Fruit fly (Drosophila melanogaster): ENCODE measurements around the gene REPTOR-BP.
A peak's percentile ranks its signal among the peaks of the same experiment; 100 is the strongest.

The REPTOR-BP gene

dm6 chr2L:10238726-10239652, 24.9 kb upstream of the REPTOR-BP start, which contains the start of gene me31B:
me31B (plus strand) TSS chr2L:10239341.
- TF ChIP-seq CG9948 (tag; optimal IDR thresholded peaks at IDR 0.05) (peak; percentile 16), rn (GFP tag; IDR thresholded peaks at IDR 0.05) (no peak), CG32121 (GFP tag; IDR thresholded peaks at IDR 0.05) (no peak)

dm6 chr2L:10246785-10247190, 17.1 kb upstream of the REPTOR-BP start, which contains the start of gene chico:
chico (minus strand) TSS chr2L:10247078.
- TF ChIP-seq rn (GFP tag; IDR thresholded peaks at IDR 0.05) (no peak), CG15710 (tag; optimal IDR thresholded peaks at IDR 0.05) (no peak), EcR (GFP tag; optimal IDR thresholded peaks at IDR 0.05) (no peak), CG17806 (tag; optimal IDR thresholded peaks at IDR 0.05) (no peak), D1 (tag; optimal IDR thresholded peaks at IDR 0.05) (no peak), CG10348 (GFP tag; IDR thresholded peaks at IDR 0.05) (no peak), CG12605 (GFP tag; IDR thresholded peaks at IDR 0.05) (no peak), CG32121 (GFP tag; IDR thresholded peaks at IDR 0.05) (no peak), Pif1B (GFP tag; optimal IDR thresholded peaks at IDR 0.05) (no peak), fd96Ca (GFP tag; IDR thresholded peaks at IDR 0.05) (no peak), CG14655 (GFP tag; optimal IDR thresholded peaks at IDR 0.05) (no peak)

dm6 chr2L:10249655-10250202, 14.2 kb upstream of the REPTOR-BP start:
- TF ChIP-seq Pif1B (GFP tag; optimal IDR thresholded peaks at IDR 0.05), result no peak
- no peak for TF ChIP-seq Pif1A (GFP tag; optimal IDR thresholded peaks at IDR 0.05)
- no peak for TF ChIP-seq Snoo (tag; optimal IDR thresholded peaks at IDR 0.05)
- TF ChIP-seq CG15710 (tag; optimal IDR thresholded peaks at IDR 0.05), result no peak
- no peak for TF ChIP-seq CG32121 (GFP tag; IDR thresholded peaks at IDR 0.05)

dm6 chr2L:10250441-10250847, 13.5 kb upstream of the REPTOR-BP start, which contains the start of the genes bsk and CG31717:
bsk (minus strand) TSS chr2L:10250501.
CG31717 (plus strand) TSS chr2L:10250737.
- TF ChIP-seq EcR (GFP tag; optimal IDR thresholded peaks at IDR 0.05) (peak; percentile 43), CG14655 (GFP tag; optimal IDR thresholded peaks at IDR 0.05) (no peak)

dm6 chr2L:10251592-10251991, 12.3 kb upstream of the REPTOR-BP start, which contains the start of gene Ror:
Ror (plus strand) TSS chr2L:10251843.
- peak; percentile 69 for TF ChIP-seq EcR (GFP tag; optimal IDR thresholded peaks at IDR 0.05)
- no peak for TF ChIP-seq Pif1B (GFP tag; optimal IDR thresholded peaks at IDR 0.05)

- no peak for TF ChIP-seq Snoo (tag; optimal IDR thresholded peaks at IDR 0.05)
- TF ChIP-seq D1 (tag; optimal IDR thresholded peaks at IDR 0.05), result peak; percentile 67
These were observed 8.2 kb upstream of the REPTOR-BP start, which contains the start of gene CG5676 for dm6 chr2L:10255725-10256158. CG5676 (minus strand) TSS chr2L:10255891.

dm6 chr2L:10259960-10260749, 3.8 kb upstream of the REPTOR-BP start:
- TF ChIP-seq CG15710 (tag; optimal IDR thresholded peaks at IDR 0.05) (no peak), Ets98B (GFP tag; IDR thresholded peaks at IDR 0.05) (no peak)

- TF ChIP-seq Snoo (tag; optimal IDR thresholded peaks at IDR 0.05), result peak; percentile 16
- no peak for TF ChIP-seq CG13204 (GFP tag; optimal IDR thresholded peaks at IDR 0.05)
- TF ChIP-seq CG10348 (GFP tag; IDR thresholded peaks at IDR 0.05), result no peak
- TF ChIP-seq CG12605 (GFP tag; IDR thresholded peaks at IDR 0.05), result peak; percentile 74; the same call in 1 of the 2 replicates
- TF ChIP-seq CG8301 (tag; optimal IDR thresholded peaks at IDR 0.05), result peak; percentile 60
- TF ChIP-seq Ets98B (GFP tag; IDR thresholded peaks at IDR 0.05), result no peak; the same call in 1 of the 2 replicates
- TF ChIP-seq EcR (GFP tag; optimal IDR thresholded peaks at IDR 0.05), result no peak
- peak; percentile 49 for TF ChIP-seq CG17806 (tag; optimal IDR thresholded peaks at IDR 0.05)
- TF ChIP-seq Pif1B (GFP tag; optimal IDR thresholded peaks at IDR 0.05), result peak; percentile 14
- TF ChIP-seq CG32121 (GFP tag; IDR thresholded peaks at IDR 0.05), result peak; percentile 64
- no peak for TF ChIP-seq rn (GFP tag; IDR thresholded peaks at IDR 0.05)
- TF ChIP-seq CG9948 (tag; optimal IDR thresholded peaks at IDR 0.05), result peak; percentile 55
- no peak for TF ChIP-seq D1 (tag; optimal IDR thresholded peaks at IDR 0.05)
- no peak for TF ChIP-seq CG34367 (tag; optimal IDR thresholded peaks at IDR 0.05)
- no peak for TF ChIP-seq gl (tag; optimal IDR thresholded peaks at IDR 0.05)
- peak; percentile 23 for TF ChIP-seq CG15710 (tag; optimal IDR thresholded peaks at IDR 0.05)
- no peak for TF ChIP-seq CG8159 (tag; optimal IDR thresholded peaks at IDR 0.05)
- peak; percentile 53 for TF ChIP-seq Pif1A (GFP tag; optimal IDR thresholded peaks at IDR 0.05)
- no peak for TF ChIP-seq CG4496 (GFP tag; IDR thresholded peaks at IDR 0.05)
- no peak for TF ChIP-seq fd96Ca (GFP tag; IDR thresholded peaks at IDR 0.05)
- no peak for TF ChIP-seq CG14655 (GFP tag; optimal IDR thresholded peaks at IDR 0.05)
These were observed 3.0 kb upstream of the REPTOR-BP start, which contains the start of gene Pten for dm6 chr2L:10260750-10261493. Pten (minus strand) TSS chr2L:10261049.
